Fruit fly (Drosophila melanogaster) whole organism, embryonic: ENCODE measurements around the gene CG43915.
A peak's percentile ranks its signal among the peaks of the same experiment; 100 is the strongest.

ENCODE experiments used
- Atf6 ChIP-seq: fragments of 200-800 bp; sonication (Bioruptor generic); IDR thresholded peaks from 2 replicates; pipeline ENCODE4 v1.3.6; 2022; ENCODE audit warnings: missing biosample characterization, missing genetic modification characterization
- Bgb ChIP-seq: fragments of 200-800 bp; sonication (Bioruptor generic); IDR thresholded peaks from 2 replicates; pipeline ENCODE4 v1.3.6; 2022; ENCODE audit warnings: missing biosample characterization, missing genetic modification characterization; ENCODE audit not compliant: partially characterized antibody
- CG10209 ChIP-seq: fragments of 200-800 bp; sonication (Bioruptor generic); optimal IDR thresholded peaks from 3 replicates; lab custom pipeline; 2017; ENCODE audit warnings: missing biosample characterization, mild to moderate bottlenecking, missing genetic modification characterization, missing genetic modification reagents
- CG10321 ChIP-seq: fragments of 200-800 bp; sonication (Bioruptor generic); IDR thresholded peaks from 2 replicates; pipeline ENCODE4 v1.3.6; 2022; ENCODE audit warnings: missing biosample characterization, missing genetic modification characterization
- CG10959 ChIP-seq: fragments of 200-800 bp; sonication (Bioruptor generic); IDR thresholded peaks from 2 replicates; pipeline ENCODE4 v1.3.6; 2022; ENCODE audit warnings: missing biosample characterization, missing genetic modification characterization
- CG12155 ChIP-seq: fragments of 200-800 bp; sonication (Bioruptor generic); optimal IDR thresholded peaks from 3 replicates; lab custom pipeline; 2016; ENCODE audit warnings: missing biosample characterization, missing genetic modification characterization
- CG12391 ChIP-seq: fragments of 200-800 bp; sonication (Bioruptor generic); optimal IDR thresholded peaks from 3 replicates; lab custom pipeline; 2018; ENCODE audit warnings: missing biosample characterization, mild to moderate bottlenecking, missing genetic modification characterization, moderate library complexity
- CG13287 ChIP-seq: fragments of 200-800 bp; sonication (Bioruptor generic); IDR thresholded peaks from 2 replicates; pipeline ENCODE4 v1.3.6; 2022; ENCODE audit warnings: missing biosample characterization, missing genetic modification characterization; ENCODE audit not compliant: partially characterized antibody
- CG14860 ChIP-seq: fragments of 200-800 bp; sonication (Bioruptor generic); IDR thresholded peaks from 3 replicates; pipeline ENCODE4 v1.3.6; 2022; ENCODE audit warnings: missing biosample characterization, missing genetic modification characterization; ENCODE audit not compliant: partially characterized antibody
- CG15696 ChIP-seq: fragments of 200-800 bp; sonication (Bioruptor generic); optimal IDR thresholded peaks from 2 replicates; lab custom pipeline; 2019; ENCODE audit warnings: missing biosample characterization, mild to moderate bottlenecking, missing genetic modification characterization, moderate library complexity
- CG2202 ChIP-seq: fragments of 200-800 bp; sonication (Bioruptor generic); optimal IDR thresholded peaks from 2 replicates; lab custom pipeline; 2018; ENCODE audit warnings: missing biosample characterization, mild to moderate bottlenecking, missing genetic modification characterization
- CG31441 ChIP-seq: fragments of 200-800 bp; sonication (Bioruptor generic); IDR thresholded peaks from 2 replicates; pipeline ENCODE4 v1.3.6; 2022; ENCODE audit warnings: missing biosample characterization, missing genetic modification characterization
- CG4328 ChIP-seq: fragments of 200-800 bp; sonication (Bioruptor generic); optimal IDR thresholded peaks from 3 replicates; lab custom pipeline; 2017; ENCODE audit warnings: missing biosample characterization, missing genetic modification reagents, missing genetic modification characterization
- CG4617 ChIP-seq: fragments of 200-800 bp; sonication (Bioruptor generic); optimal IDR thresholded peaks from 3 replicates; lab custom pipeline; 2016; ENCODE audit warnings: missing biosample characterization, missing genetic modification characterization, borderline replicate concordance
- CG5245 ChIP-seq: fragments of 200-800 bp; sonication (Bioruptor generic); optimal IDR thresholded peaks from 3 replicates; lab custom pipeline; 2016; ENCODE audit warnings: missing biosample characterization, missing genetic modification characterization
- CG5953 ChIP-seq: fragments of 200-800 bp; sonication (Bioruptor generic); IDR thresholded peaks from 2 replicates; pipeline ENCODE4 v1.3.6; 2022; ENCODE audit warnings: missing biosample characterization, missing genetic modification characterization
- CG7745 ChIP-seq: fragments of 200-800 bp; sonication (Bioruptor generic); optimal IDR thresholded peaks from 2 replicates; lab custom pipeline; 2018; ENCODE audit warnings: missing biosample characterization, mild to moderate bottlenecking, missing genetic modification characterization, moderate library complexity
- CG8089 ChIP-seq: fragments of 200-800 bp; sonication (Bioruptor generic); optimal IDR thresholded peaks from 3 replicates; lab custom pipeline; 2016; ENCODE audit warnings: missing biosample characterization, missing genetic modification characterization
- CG8281 ChIP-seq: fragments of 200-800 bp; sonication (Bioruptor generic); optimal IDR thresholded peaks from 2 replicates; lab custom pipeline; 2018; ENCODE audit warnings: missing biosample characterization, mild to moderate bottlenecking, missing genetic modification characterization, moderate library complexity
- CG8478 ChIP-seq: fragments of >200 bp; optimal IDR thresholded peaks from 2 replicates; lab custom pipeline; 2018
- CG8924 ChIP-seq: fragments of 200-800 bp; optimal IDR thresholded peaks from 3 replicates; lab custom pipeline; 2019; ENCODE audit warnings: missing biosample characterization, mild to moderate bottlenecking, missing genetic modification characterization, moderate library complexity
- CG9215 ChIP-seq: fragments of 200-800 bp; sonication (Bioruptor generic); IDR thresholded peaks from 2 replicates; pipeline ENCODE4 v1.3.6; 2022; ENCODE audit warnings: missing biosample characterization, missing genetic modification characterization
- CG9876 ChIP-seq: fragments of 200-800 bp; sonication (Bioruptor generic); optimal IDR thresholded peaks from 2 replicates; lab custom pipeline; 2016; ENCODE audit warnings: missing biosample characterization, missing genetic modification characterization
- CkIIα-i1 ChIP-seq: fragments of 200-800 bp; sonication (Bioruptor generic); IDR thresholded peaks from 2 replicates; pipeline ENCODE4 v1.3.6; 2022; ENCODE audit warnings: missing biosample characterization, missing genetic modification characterization
- Deaf1 ChIP-seq: fragments of 200-800 bp; optimal IDR thresholded peaks from 3 replicates; lab custom pipeline; 2019; ENCODE audit warnings: missing biosample characterization, mild to moderate bottlenecking, missing genetic modification characterization, moderate library complexity
- Dip3 ChIP-seq: fragments of 200-800 bp; sonication (Bioruptor generic); optimal IDR thresholded peaks from 3 replicates; lab custom pipeline; 2016; ENCODE audit warnings: missing biosample characterization, missing genetic modification characterization
- E2f1 ChIP-seq: fragments of 200-800 bp; sonication (Bioruptor generic); IDR thresholded peaks from 2 replicates; pipeline ENCODE4 v1.3.6; 2022; ENCODE audit warnings: missing biosample characterization, missing genetic modification characterization
- Neu2 ChIP-seq: fragments of 200-800 bp; sonication (Bioruptor generic); optimal IDR thresholded peaks from 3 replicates; lab custom pipeline; 2016; ENCODE audit warnings: missing biosample characterization, missing genetic modification characterization, borderline replicate concordance
- Side ChIP-seq: fragments of 200-800 bp; sonication (Bioruptor generic); optimal IDR thresholded peaks from 2 replicates; lab custom pipeline; 2016; ENCODE audit warnings: missing biosample characterization, missing genetic modification characterization
- ara ChIP-seq: fragments of 200-800 bp; sonication (Bioruptor generic); IDR thresholded peaks from 2 replicates; pipeline ENCODE4 v1.3.6; 2022; ENCODE audit warnings: missing biosample characterization, missing genetic modification characterization
- dmrt11E ChIP-seq: fragments of 200-800 bp; sonication (Bioruptor generic); optimal IDR thresholded peaks from 3 replicates; lab custom pipeline; 2018; ENCODE audit warnings: missing biosample characterization, mild to moderate bottlenecking, missing genetic modification characterization, moderate library complexity
- esg ChIP-seq: fragments of 200-800 bp; sonication (Bioruptor generic); conservative IDR thresholded peaks from 2 replicates; pipeline ENCODE4 v1.3.6; 2022; ENCODE audit warnings: missing biosample characterization, missing genetic modification characterization
- fd3F ChIP-seq: fragments of 200-800 bp; sonication (Bioruptor generic); optimal IDR thresholded peaks from 2 replicates; lab custom pipeline; 2018; ENCODE audit warnings: missing biosample characterization, mild to moderate bottlenecking, missing genetic modification characterization, moderate library complexity
- fd64A ChIP-seq: fragments of 200-800 bp; sonication (Bioruptor generic); optimal IDR thresholded peaks from 3 replicates; lab custom pipeline; 2018; ENCODE audit warnings: missing biosample characterization, mild to moderate bottlenecking, missing genetic modification characterization
- fu2 ChIP-seq: fragments of 200-800 bp; sonication (Bioruptor generic); optimal IDR thresholded peaks from 2 replicates; lab custom pipeline; 2016; ENCODE audit warnings: missing biosample characterization, missing genetic modification characterization
- hb ChIP-seq: fragments of 200-800 bp; sonication (Bioruptor generic); IDR thresholded peaks from 3 replicates; pipeline ENCODE4 v1.3.6; 2022; ENCODE audit warnings: missing biosample characterization, missing genetic modification characterization; ENCODE audit not compliant: partially characterized antibody
- lbe ChIP-seq: fragments of 200-800 bp; sonication (Bioruptor generic); optimal IDR thresholded peaks from 2 replicates; lab custom pipeline; 2016; ENCODE audit warnings: missing biosample characterization, mild to moderate bottlenecking, missing genetic modification characterization
- pb ChIP-seq: fragments of 200-800 bp; sonication (Bioruptor generic); optimal IDR thresholded peaks from 3 replicates; lab custom pipeline; 2016; ENCODE audit warnings: missing biosample characterization, missing genetic modification characterization
- psq ChIP-seq: fragments of 200-800 bp; sonication (Bioruptor generic); optimal IDR thresholded peaks from 2 replicates; lab custom pipeline; 2017; ENCODE audit warnings: missing biosample characterization, missing genetic modification characterization
- pzg ChIP-seq: fragments of 200-800 bp; sonication (Bioruptor generic); optimal IDR thresholded peaks from 3 replicates; lab custom pipeline; 2018; ENCODE audit warnings: missing biosample characterization, mild to moderate bottlenecking, missing genetic modification characterization, moderate library complexity
- repo ChIP-seq: fragments of 200-800 bp; sonication (Bioruptor generic); optimal IDR thresholded peaks from 2 replicates; lab custom pipeline; 2016; ENCODE audit warnings: missing biosample characterization, missing genetic modification characterization
- rib ChIP-seq: fragments of 200-800 bp; sonication (Bioruptor generic); IDR thresholded peaks from 2 replicates; pipeline ENCODE4 v1.3.6; 2022; ENCODE audit warnings: missing biosample characterization, missing genetic modification characterization
- sc ChIP-seq, 3 experiments: fragments of >200 bp in 2 of 3; fragments of 200-800 bp in 1 of 3; sonication (Bioruptor generic) in 1 of 3; optimal IDR thresholded peaks; 2 replicates in 2 of 3; 3 replicates in 1 of 3; lab custom pipeline; 2017; ENCODE audit warnings: mild to moderate bottlenecking in 1 of 3, missing biosample characterization in 1 of 3, missing genetic modification characterization in 1 of 3, missing genetic modification reagents in 1 of 3
- sd ChIP-seq: fragments of 200-800 bp; sonication (Bioruptor generic); optimal IDR thresholded peaks from 3 replicates; lab custom pipeline; 2018; ENCODE audit warnings: missing biosample characterization, mild to moderate bottlenecking, missing genetic modification characterization, moderate library complexity
- tna ChIP-seq: fragments of 200-800 bp; sonication (Bioruptor generic); IDR thresholded peaks from 2 replicates; pipeline ENCODE4 v1.3.6; 2022; ENCODE audit warnings: missing biosample characterization, missing genetic modification characterization; ENCODE audit not compliant: partially characterized antibody
- trh ChIP-seq: fragments of 200-800 bp; sonication (Bioruptor generic); optimal IDR thresholded peaks from 2 replicates; lab custom pipeline; 2016; ENCODE audit warnings: missing biosample characterization, missing genetic modification characterization
- tx ChIP-seq: fragments of 200-800 bp; sonication (Bioruptor generic); optimal IDR thresholded peaks from 2 replicates; lab custom pipeline; 2016; ENCODE audit warnings: missing biosample characterization, missing genetic modification characterization
- vnd ChIP-seq: fragments of 200-800 bp; sonication (Bioruptor generic); IDR thresholded peaks from 3 replicates; pipeline ENCODE4 v1.3.6; 2022; ENCODE audit warnings: missing biosample characterization, missing genetic modification characterization; ENCODE audit not compliant: partially characterized antibody
- vvl ChIP-seq: fragments of 200-800 bp; sonication (Bioruptor generic); IDR thresholded peaks from 2 replicates; pipeline ENCODE4 v1.3.6; 2022; ENCODE audit warnings: missing biosample characterization, missing genetic modification characterization
- zf30C ChIP-seq: fragments of 200-800 bp; sonication (Bioruptor generic); optimal IDR thresholded peaks from 3 replicates; lab custom pipeline; 2018; ENCODE audit warnings: missing biosample characterization, mild to moderate bottlenecking, missing genetic modification characterization

CG43915 gene

DNA sequence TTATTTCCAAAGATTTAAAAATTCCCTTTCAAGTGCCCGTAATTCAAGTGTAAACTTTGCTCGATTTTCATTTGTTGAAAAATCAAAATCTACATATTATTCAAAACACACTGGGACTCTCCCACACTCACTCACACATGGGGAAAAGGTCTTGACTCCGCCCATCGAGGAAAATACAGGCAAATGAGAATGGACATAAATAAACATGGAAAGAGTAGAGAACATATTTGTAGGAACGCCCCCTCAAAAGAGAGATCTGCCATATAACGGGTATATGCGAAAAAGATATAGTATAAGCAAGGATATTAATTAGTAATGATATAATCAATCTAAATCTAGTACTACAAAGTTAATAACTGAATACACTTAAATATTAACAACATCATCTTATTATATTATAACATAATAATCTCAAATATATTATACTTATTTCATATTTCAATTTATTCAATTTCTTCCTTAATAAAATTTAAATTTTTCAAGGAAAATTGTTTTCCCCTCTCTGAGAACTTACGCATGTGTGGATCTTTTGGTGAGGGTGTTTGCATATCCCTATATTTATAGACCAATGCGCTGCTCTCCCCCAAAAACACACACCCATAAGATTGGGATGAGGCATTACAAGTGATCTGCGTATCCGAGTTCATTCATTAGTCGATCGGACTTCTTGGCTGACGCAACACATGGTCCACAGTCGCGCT, 45.7 kb downstream of the CG43915 start, which contains the start of gene FoxL1 (continued):
- TF ChIP-seq lbe (GFP tag; lab: Kevin White, UChicago) (no peak), CkIIα-i1 (no peak), Neu2 (GFP tag; lab: Kevin White, UChicago) (no peak), vvl (GFP tag; lab: Robert Waterston, UW) (no peak), CG31441 (GFP tag; lab: Robert Waterston, UW) (peak; percentile 30; the same call in 1 of the 2 replicates), repo (GFP tag; lab: Kevin White, UChicago) (no peak), CG8281 (tag; lab: Kevin White, UChicago) (no peak), CG13287 (no peak), sc (optimal IDR thresholded peaks at IDR 0.05; lab: Kevin White, UChicago) (no peak), sc (GFP tag; optimal IDR thresholded peaks at IDR 0.05; lab: Kevin White, UChicago) (no peak), fu2 (GFP tag; lab: Kevin White, UChicago) (no peak), Dip3 (GFP tag; lab: Kevin White, UChicago) (no peak), CG4328 (no peak), vnd (GFP tag; lab: Robert Waterston, UW) (no peak), CG10321 (no peak), CG8924 (tag; lab: Kevin White, UChicago) (peak; percentile 25), CG9215 (GFP tag; lab: Robert Waterston, UW) (no peak), CG8478 (lab: Kevin White, UChicago) (no peak), CG7745 (tag; lab: Kevin White, UChicago) (no peak), CG2202 (tag; lab: Kevin White, UChicago) (no peak), CG10209 (no peak), fd64A (GFP tag; lab: Kevin White, UChicago) (no peak), Side (GFP tag; lab: Kevin White, UChicago) (no peak), esg (GFP tag; lab: Robert Waterston, UW) (no peak), ara (no peak), CG10959 (GFP tag; lab: Robert Waterston, UW) (no peak), tna (no peak), zf30C (no peak), pzg (no peak), CG12391 (peak; percentile 21), CG12155 (no peak), fd3F (no peak), trh (GFP tag; lab: Kevin White, UChicago) (no peak), CG5953 (GFP tag; lab: Robert Waterston, UW) (no peak), pb (GFP tag; lab: Kevin White, UChicago) (no peak), rib (GFP tag; lab: Robert Waterston, UW) (no peak), dmrt11E (peak; percentile 10), E2f1 (no peak), CG8089 (GFP tag; lab: Kevin White, UChicago) (no peak), psq (GFP tag; lab: Kevin White, UChicago) (no peak), CG15696 (tag; lab: Kevin White, UChicago) (no peak), hb (GFP tag; lab: Robert Waterston, UW) (no peak), CG5245 (no peak), CG4617 (no peak), CG14860 (no peak), Deaf1 (tag; lab: Kevin White, UChicago) (no peak), Bgb (GFP tag; lab: Robert Waterston, UW) (no peak), Atf6 (GFP tag; lab: Robert Waterston, UW) (no peak), tx (GFP tag; lab: Kevin White, UChicago) (no peak), sd (tag; lab: Kevin White, UChicago) (no peak), CG9876 (GFP tag; lab: Kevin White, UChicago) (no peak)
